Worm (Caenorhabditis elegans): ENCODE measurements around the gene F21H7.3.

The F21H7.3 gene

ce11 chrV:16210257-16211002 lies 24.6 kb downstream of the F21H7.3 start, which contains the start of gene F11A5.16:
TSS of gene F11A5.16 (plus strand) at chrV:16210952.
- TF ChIP-seq pes-1 (GFP tag; IDR thresholded peaks at IDR 0.05), result no peak
- no peak for TF ChIP-seq aly-1 (tag; optimal IDR thresholded peaks at IDR 0.05)

ce11 chrV:16209837-16210236 lies 25.2 kb downstream of the F21H7.3 start, which contains the start of gene oac-15:
TSS of gene oac-15 (minus strand) at chrV:16209937.
- TF ChIP-seq ama-1 (optimal IDR thresholded peaks at IDR 0.05) (no peak), pes-1 (GFP tag; IDR thresholded peaks at IDR 0.05) (no peak), B0310.2 (tag; optimal IDR thresholded peaks at IDR 0.05) (no peak), tbx-37 (GFP tag; conservative IDR thresholded peaks at IDR 0.05) (no peak), flt-1 (GFP tag; IDR thresholded peaks at IDR 0.05) (no peak), hmg-4 (GFP tag; optimal IDR thresholded peaks at IDR 0.05) (no peak), hnd-1 (tag; optimal IDR thresholded peaks at IDR 0.05) (no peak), ets-7 (tag; optimal IDR thresholded peaks at IDR 0.05) (no peak), hmbx-1 (tag; optimal IDR thresholded peaks at IDR 0.05) (no peak), sea-1 (GFP tag; conservative IDR thresholded peaks at IDR 0.05) (no peak), aly-1 (tag; optimal IDR thresholded peaks at IDR 0.05) (no peak), tra-4 (tag; optimal IDR thresholded peaks at IDR 0.05) (no peak), ceh-36 (tag; optimal IDR thresholded peaks at IDR 0.05) (no peak), ceh-13 (GFP tag; optimal IDR thresholded peaks at IDR 0.05) (no peak), F13C5.2 (tag; optimal IDR thresholded peaks at IDR 0.05) (no peak), scrt-1 (GFP tag; IDR thresholded peaks at IDR 0.05) (no peak), tbx-11 (GFP tag; IDR thresholded peaks at IDR 0.05) (no peak)

ce11 chrV:16204888-16205287 lies 30.1 kb downstream of the F21H7.3 start, which contains the start of gene irld-26:
TSS of gene irld-26 (plus strand) at chrV:16205188.
- TF ChIP-seq tbx-37 (GFP tag; conservative IDR thresholded peaks at IDR 0.05), result no peak
- TF ChIP-seq hnd-1 (tag; optimal IDR thresholded peaks at IDR 0.05), result no peak
- no peak for TF ChIP-seq flt-1 (GFP tag; IDR thresholded peaks at IDR 0.05)
- no peak for TF ChIP-seq ceh-36 (tag; optimal IDR thresholded peaks at IDR 0.05)
- no peak for TF ChIP-seq sea-1 (GFP tag; conservative IDR thresholded peaks at IDR 0.05)
- TF ChIP-seq hmbx-1 (tag; optimal IDR thresholded peaks at IDR 0.05), result no peak
- no peak for TF ChIP-seq F13C5.2 (tag; optimal IDR thresholded peaks at IDR 0.05)

- TF ChIP-seq sea-1 (GFP tag; conservative IDR thresholded peaks at IDR 0.05) (no peak), hnd-1 (tag; optimal IDR thresholded peaks at IDR 0.05) (no peak), aly-1 (tag; optimal IDR thresholded peaks at IDR 0.05) (no peak), ets-7 (tag; optimal IDR thresholded peaks at IDR 0.05) (no peak), F13C5.2 (tag; optimal IDR thresholded peaks at IDR 0.05) (no peak), B0310.2 (tag; optimal IDR thresholded peaks at IDR 0.05) (no peak), flt-1 (GFP tag; IDR thresholded peaks at IDR 0.05) (no peak), ceh-13 (GFP tag; optimal IDR thresholded peaks at IDR 0.05) (no peak), tra-4 (tag; optimal IDR thresholded peaks at IDR 0.05) (no peak), hmbx-1 (tag; optimal IDR thresholded peaks at IDR 0.05) (no peak), hmg-4 (GFP tag; optimal IDR thresholded peaks at IDR 0.05) (no peak)
Observed at ce11 chrV:16202618-16203017, 32.4 kb downstream of the F21H7.3 start, which contains the start of gene F11A5.18. TSS of gene F11A5.18 (plus strand) at chrV:16202918.

ce11 chrV:16201730-16202129 lies 33.3 kb downstream of the F21H7.3 start, which contains the start of gene F11A5.17:
TSS of gene F11A5.17 (plus strand) at chrV:16202030.
- TF ChIP-seq flt-1 (GFP tag; IDR thresholded peaks at IDR 0.05) (no peak), hmbx-1 (tag; optimal IDR thresholded peaks at IDR 0.05) (no peak), scrt-1 (GFP tag; IDR thresholded peaks at IDR 0.05) (no peak), tbx-11 (GFP tag; IDR thresholded peaks at IDR 0.05) (no peak), sea-1 (GFP tag; conservative IDR thresholded peaks at IDR 0.05) (no peak)

- TF ChIP-seq ceh-13 (GFP tag; optimal IDR thresholded peaks at IDR 0.05) (no peak), hnd-1 (tag; optimal IDR thresholded peaks at IDR 0.05) (no peak)
Observed at ce11 chrV:16198016-16198415, 37.0 kb downstream of the F21H7.3 start, which contains the start of gene F11A5.5. TSS of gene F11A5.5 (plus strand) at chrV:16198316.

ce11 chrV:16195379-16195778 lies 39.7 kb downstream of the F21H7.3 start, which contains the start of gene rabr-3:
TSS of gene rabr-3 (plus strand) at chrV:16195679.
- TF ChIP-seq hmbx-1 (tag; optimal IDR thresholded peaks at IDR 0.05), result no peak
- TF ChIP-seq pes-1 (GFP tag; IDR thresholded peaks at IDR 0.05), result no peak
- no peak for TF ChIP-seq aly-1 (tag; optimal IDR thresholded peaks at IDR 0.05)
- TF ChIP-seq ceh-36 (tag; optimal IDR thresholded peaks at IDR 0.05), result no peak
- no peak for TF ChIP-seq flt-1 (GFP tag; IDR thresholded peaks at IDR 0.05)
- no peak for TF ChIP-seq B0310.2 (tag; optimal IDR thresholded peaks at IDR 0.05)
- TF ChIP-seq F13C5.2 (tag; optimal IDR thresholded peaks at IDR 0.05), result no peak

ce11 chrV:16194639-16195038 lies 40.4 kb downstream of the F21H7.3 start, which contains the start of gene rabr-4:
TSS of gene rabr-4 (plus strand) at chrV:16194939.
- no peak for TF ChIP-seq tbx-11 (GFP tag; IDR thresholded peaks at IDR 0.05)
- TF ChIP-seq ama-1 (optimal IDR thresholded peaks at IDR 0.05), result no peak
- no peak for TF ChIP-seq sea-1 (GFP tag; conservative IDR thresholded peaks at IDR 0.05)
- TF ChIP-seq flt-1 (GFP tag; IDR thresholded peaks at IDR 0.05), result no peak
- TF ChIP-seq tra-4 (tag; optimal IDR thresholded peaks at IDR 0.05), result no peak
- no peak for TF ChIP-seq ets-7 (tag; optimal IDR thresholded peaks at IDR 0.05)
- no peak for TF ChIP-seq ceh-13 (GFP tag; optimal IDR thresholded peaks at IDR 0.05)
- no peak for TF ChIP-seq aly-1 (tag; optimal IDR thresholded peaks at IDR 0.05)
- TF ChIP-seq hmbx-1 (tag; optimal IDR thresholded peaks at IDR 0.05), result no peak
- TF ChIP-seq hmg-4 (GFP tag; optimal IDR thresholded peaks at IDR 0.05), result no peak
- no peak for TF ChIP-seq pes-1 (GFP tag; IDR thresholded peaks at IDR 0.05)
- TF ChIP-seq hnd-1 (tag; optimal IDR thresholded peaks at IDR 0.05), result no peak
- TF ChIP-seq ceh-36 (tag; optimal IDR thresholded peaks at IDR 0.05), result no peak
- no peak for TF ChIP-seq F13C5.2 (tag; optimal IDR thresholded peaks at IDR 0.05)
- no peak for TF ChIP-seq tbx-37 (GFP tag; conservative IDR thresholded peaks at IDR 0.05)
